Worm (Caenorhabditis elegans) whole organism, young adult: Measurements from ENCODE around the gene scl-26.

Experiments used
- F49E8.2 ChIP-seq: sonication (generic microtip); optimal IDR thresholded peaks from 3 replicates; lab custom pipeline; 2017; ENCODE audit warnings: missing genetic modification characterization, mild to moderate bottlenecking, missing compliant biosample characterization, antibody characterized with exemption, moderate library complexity; ENCODE audit not compliant: insufficient read depth
- K11D2.4 ChIP-seq: fragments of 200-800 bp; sonication (Bioruptor generic); IDR thresholded peaks from 2 replicates; pipeline ENCODE4 v1.3.6; 2022; ENCODE audit warnings: missing genetic modification reagents, missing genetic modification characterization, missing compliant biosample characterization
- ama-1 ChIP-seq, 3 experiments: fragments of 150-350 bp in 1 of 3; sonication (generic microtip) in 2 of 3; optimal IDR thresholded peaks; 2 replicates each; lab custom pipeline; 2014 to 2018; ENCODE audit warnings: missing biosample characterization in 2 of 3, missing genetic modification characterization in 2 of 3, missing genetic modification reagents in 2 of 3
- aptf-2 ChIP-seq: fragments of 200-800 bp; sonication (Bioruptor generic); conservative IDR thresholded peaks from 2 replicates; pipeline ENCODE4 v1.3.6; 2022; ENCODE audit warnings: missing genetic modification reagents, missing genetic modification characterization, missing compliant biosample characterization
- ceh-79 ChIP-seq: sonication (generic microtip); optimal IDR thresholded peaks from 2 replicates; lab custom pipeline; 2017; ENCODE audit warnings: mild to moderate bottlenecking, missing genetic modification characterization, missing compliant biosample characterization
- die-1 ChIP-seq: sonication (generic microtip); optimal IDR thresholded peaks from 2 replicates; lab custom pipeline; 2016; ENCODE audit warnings: missing genotype, mild to moderate bottlenecking, missing genetic modification characterization, missing compliant biosample characterization
- dpl-1 ChIP-seq: fragments of 150-350 bp; optimal IDR thresholded peaks from 2 replicates; lab custom pipeline; 2014; ENCODE audit warnings: missing biosample characterization, missing genetic modification reagents, missing genetic modification characterization
- fkh-3 ChIP-seq: sonication (generic microtip); optimal IDR thresholded peaks from 2 replicates; lab custom pipeline; 2016; ENCODE audit warnings: mild to moderate bottlenecking, missing genetic modification characterization, missing compliant biosample characterization
- snpc-4 ChIP-seq, 5 experiments: fragments of 150-350 bp in 1 of 5; sonication (generic microtip) in 4 of 5; optimal IDR thresholded peaks; 2 replicates each; lab custom pipeline; 2014 to 2018; ENCODE audit warnings: missing genetic modification characterization in 5 of 5, missing biosample characterization in 3 of 5, antibody characterized with exemption in 2 of 5, mild to moderate bottlenecking in 2 of 5, missing compliant biosample characterization in 2 of 5, missing genotype in 2 of 5, moderate library complexity in 2 of 5, missing genetic modification reagents in 1 of 5
- tbp1 ChIP-seq: fragments of 200-800 bp; sonication (Bioruptor generic); optimal IDR thresholded peaks from 2 replicates; lab custom pipeline; 2018; ENCODE audit warnings: mild to moderate bottlenecking, missing genetic modification characterization, missing compliant biosample characterization
- unc-62 ChIP-seq: fragments of 150-350 bp; optimal IDR thresholded peaks from 2 replicates; lab custom pipeline; 2014; ENCODE audit warnings: missing biosample characterization, missing genetic modification reagents, missing genetic modification characterization

- no peak for TF ChIP-seq ceh-79 (tag; lab: Kevin White, UChicago)
- no peak for TF ChIP-seq aptf-2
- no peak for TF ChIP-seq tbp1 (GFP tag; lab: Kevin White, UChicago)
- no peak for TF ChIP-seq unc-62 (GFP tag; lab: Kevin White, UChicago)
- no peak for TF ChIP-seq dpl-1
- TF ChIP-seq F49E8.2 (tag; lab: Kevin White, UChicago), result no peak
- TF ChIP-seq snpc-4 (GFP tag; optimal IDR thresholded peaks at IDR 0.05; lab: Kevin White, UChicago), result no peak
- TF ChIP-seq snpc-4 (tag; optimal IDR thresholded peaks at IDR 0.05; lab: Kevin White, UChicago), result no peak
- TF ChIP-seq die-1 (tag; lab: Kevin White, UChicago), result no peak
- no peak for TF ChIP-seq ama-1 (optimal IDR thresholded peaks at IDR 0.05; lab: Kevin White, UChicago)
- no peak for TF ChIP-seq ama-1 (GFP tag; optimal IDR thresholded peaks at IDR 0.05; lab: Kevin White, UChicago)
- no peak for TF ChIP-seq fkh-3
- no peak for TF ChIP-seq K11D2.4 (GFP tag; lab: Robert Waterston, UW)
Observed at ce11 chrV:7570290-7570689, 31.1 kb downstream of the scl-26 start, which contains the start of gene clec-212.
